Fruit fly (Drosophila melanogaster) whole organism, embryonic: ENCODE measurements around the gene Rpt5.

Experiments
- Abd-B ChIP-seq: fragments of 200-800 bp; sonication (Bioruptor generic); optimal IDR thresholded peaks from 2 replicates; lab custom pipeline; 2018; ENCODE audit warnings: missing biosample characterization, mild to moderate bottlenecking, missing genetic modification characterization, moderate library complexity
- CG10209 ChIP-seq: fragments of 200-800 bp; sonication (Bioruptor generic); optimal IDR thresholded peaks from 3 replicates; lab custom pipeline; 2017; ENCODE audit warnings: missing biosample characterization, mild to moderate bottlenecking, missing genetic modification characterization, missing genetic modification reagents
- CG10654 ChIP-seq: fragments of 200-800 bp; sonication (Bioruptor generic); optimal IDR thresholded peaks from 2 replicates; lab custom pipeline; 2016; ENCODE audit warnings: missing biosample characterization, missing genetic modification characterization
- CG11247 ChIP-seq: fragments of 200-800 bp; sonication (Bioruptor generic); IDR thresholded peaks from 2 replicates; pipeline ENCODE4 v1.3.6; 2022; ENCODE audit warnings: missing biosample characterization, missing genetic modification characterization
- CG12155 ChIP-seq: fragments of 200-800 bp; sonication (Bioruptor generic); optimal IDR thresholded peaks from 3 replicates; lab custom pipeline; 2016; ENCODE audit warnings: missing biosample characterization, missing genetic modification characterization
- CG13287 ChIP-seq: fragments of 200-800 bp; sonication (Bioruptor generic); IDR thresholded peaks from 2 replicates; pipeline ENCODE4 v1.3.6; 2022; ENCODE audit warnings: missing biosample characterization, missing genetic modification characterization; ENCODE audit not compliant: partially characterized antibody
- CG13624 ChIP-seq: fragments of 200-800 bp; sonication (Bioruptor generic); optimal IDR thresholded peaks from 2 replicates; lab custom pipeline; 2016; ENCODE audit warnings: missing biosample characterization, missing genetic modification characterization
- CG15479 ChIP-seq: fragments of 200-800 bp; sonication (Bioruptor generic); optimal IDR thresholded peaks from 3 replicates; lab custom pipeline; 2019; ENCODE audit warnings: missing biosample characterization, mild to moderate bottlenecking, missing genetic modification characterization, moderate library complexity
- CG1603 ChIP-seq: fragments of 200-800 bp; sonication (Bioruptor generic); optimal IDR thresholded peaks from 2 replicates; lab custom pipeline; 2019; ENCODE audit warnings: missing biosample characterization, mild to moderate bottlenecking, missing genetic modification characterization, moderate library complexity
- CG1647 ChIP-seq: fragments of 200-800 bp; sonication (Bioruptor generic); optimal IDR thresholded peaks from 3 replicates; lab custom pipeline; 2016; ENCODE audit warnings: missing biosample characterization, missing genetic modification characterization
- CG17829 ChIP-seq: fragments of 200-800 bp; optimal IDR thresholded peaks from 2 replicates; lab custom pipeline; 2019; ENCODE audit warnings: missing biosample characterization, mild to moderate bottlenecking, missing genetic modification characterization, moderate library complexity
- CG2712 ChIP-seq: fragments of 200-800 bp; optimal IDR thresholded peaks from 3 replicates; lab custom pipeline; 2019; ENCODE audit warnings: missing biosample characterization, mild to moderate bottlenecking, missing genetic modification characterization, moderate library complexity
- CG3163 ChIP-seq: fragments of 200-800 bp; sonication (Bioruptor generic); optimal IDR thresholded peaks from 3 replicates; lab custom pipeline; 2016; ENCODE audit warnings: missing biosample characterization, missing genetic modification characterization
- CG34422 ChIP-seq: fragments of 200-800 bp; sonication (Bioruptor generic); IDR thresholded peaks from 3 replicates; pipeline ENCODE4 v1.3.6; 2022; ENCODE audit warnings: missing biosample characterization, missing genetic modification characterization
- CG42726 ChIP-seq: fragments of 200-800 bp; sonication (Bioruptor generic); IDR thresholded peaks from 2 replicates; pipeline ENCODE4 v1.3.6; 2022; ENCODE audit warnings: missing biosample characterization, missing genetic modification characterization; ENCODE audit not compliant: partially characterized antibody
- CG4617 ChIP-seq: fragments of 200-800 bp; sonication (Bioruptor generic); optimal IDR thresholded peaks from 3 replicates; lab custom pipeline; 2016; ENCODE audit warnings: missing biosample characterization, missing genetic modification characterization, borderline replicate concordance
- CG4820 ChIP-seq: fragments of 200-800 bp; sonication (Bioruptor generic); optimal IDR thresholded peaks from 3 replicates; lab custom pipeline; 2016; ENCODE audit warnings: missing biosample characterization, missing genetic modification characterization
- CG7271 ChIP-seq: fragments of 200-800 bp; sonication (Bioruptor generic); optimal IDR thresholded peaks from 2 replicates; lab custom pipeline; 2018; ENCODE audit warnings: missing biosample characterization, mild to moderate bottlenecking, missing genetic modification characterization, moderate library complexity
- CG9932 ChIP-seq: fragments of 200-800 bp; sonication (Bioruptor generic); IDR thresholded peaks from 2 replicates; pipeline ENCODE4 v1.3.6; 2022; ENCODE audit warnings: missing biosample characterization, missing genetic modification characterization
- Camta ChIP-seq: fragments of 200-800 bp; sonication (Bioruptor generic); optimal IDR thresholded peaks from 2 replicates; lab custom pipeline; 2016; ENCODE audit warnings: missing biosample characterization, missing genetic modification characterization
- Dll ChIP-seq: fragments of 200-800 bp; sonication (Bioruptor generic); IDR thresholded peaks from 4 replicates; pipeline ENCODE4 v1.3.6; 2022; ENCODE audit warnings: missing biosample characterization, missing genetic modification characterization; ENCODE audit not compliant: partially characterized antibody
- Dref ChIP-seq: fragments of 200-800 bp; sonication (Bioruptor generic); IDR thresholded peaks from 2 replicates; pipeline ENCODE4 v1.3.6; 2022; ENCODE audit warnings: missing biosample characterization, missing genetic modification characterization
- Ets97D ChIP-seq: fragments of 200-800 bp; sonication (Bioruptor generic); optimal IDR thresholded peaks from 3 replicates; lab custom pipeline; 2016; ENCODE audit warnings: missing biosample characterization, missing genetic modification characterization
- HmgD ChIP-seq: fragments of 200-800 bp; sonication (Bioruptor generic); optimal IDR thresholded peaks from 3 replicates; lab custom pipeline; 2016; ENCODE audit warnings: missing biosample characterization, missing genetic modification characterization
- Hsf ChIP-seq: fragments of 200-800 bp; sonication (Bioruptor generic); optimal IDR thresholded peaks from 3 replicates; lab custom pipeline; 2016; ENCODE audit warnings: missing biosample characterization, missing genetic modification characterization
- MESR4 ChIP-seq: fragments of 200-800 bp; sonication (Bioruptor generic); optimal IDR thresholded peaks from 2 replicates; lab custom pipeline; 2018; ENCODE audit warnings: missing biosample characterization, mild to moderate bottlenecking, missing genetic modification characterization, moderate library complexity
- Mad ChIP-seq: fragments of 200-800 bp; sonication (Bioruptor generic); optimal IDR thresholded peaks from 2 replicates; lab custom pipeline; 2016; ENCODE audit warnings: missing biosample characterization, missing genetic modification characterization
- Max ChIP-seq: fragments of 200-800 bp; sonication (Bioruptor generic); optimal IDR thresholded peaks from 2 replicates; lab custom pipeline; 2016; ENCODE audit warnings: missing biosample characterization, mild to moderate bottlenecking, missing genetic modification characterization
- Mrtf ChIP-seq: fragments of 200-800 bp; sonication (Bioruptor generic); IDR thresholded peaks from 3 replicates; pipeline ENCODE4 v1.3.6; 2022; ENCODE audit warnings: missing biosample characterization, missing genetic modification characterization
- Sry-δ ChIP-seq: fragments of 200-800 bp; sonication (Bioruptor generic); optimal IDR thresholded peaks from 2 replicates; lab custom pipeline; 2016; ENCODE audit warnings: missing biosample characterization, missing genetic modification characterization
- Xrp1 ChIP-seq: fragments of 200-800 bp; sonication (Bioruptor generic); IDR thresholded peaks from 2 replicates; pipeline ENCODE4 v1.3.6; 2022; ENCODE audit warnings: missing biosample characterization, missing genetic modification characterization
- YL-1 ChIP-seq: fragments of 200-800 bp; sonication (Bioruptor generic); optimal IDR thresholded peaks from 3 replicates; lab custom pipeline; 2017; ENCODE audit warnings: missing biosample characterization, mild to moderate bottlenecking, missing genetic modification characterization
- ara ChIP-seq: fragments of 200-800 bp; sonication (Bioruptor generic); IDR thresholded peaks from 2 replicates; pipeline ENCODE4 v1.3.6; 2022; ENCODE audit warnings: missing biosample characterization, missing genetic modification characterization
- bbx ChIP-seq: fragments of 200-800 bp; sonication (Bioruptor generic); IDR thresholded peaks from 2 replicates; pipeline ENCODE4 v1.3.6; 2022; ENCODE audit warnings: missing biosample characterization, missing genetic modification characterization; ENCODE audit not compliant: partially characterized antibody
- caup ChIP-seq: fragments of 200-800 bp; sonication (Bioruptor generic); optimal IDR thresholded peaks from 3 replicates; lab custom pipeline; 2017; ENCODE audit warnings: missing biosample characterization, mild to moderate bottlenecking, missing genetic modification characterization, moderate library complexity; ENCODE audit not compliant: severe bottlenecking
- cg ChIP-seq: fragments of 200-800 bp; sonication (Bioruptor generic); optimal IDR thresholded peaks from 3 replicates; lab custom pipeline; 2019; ENCODE audit warnings: missing biosample characterization, mild to moderate bottlenecking, missing genetic modification characterization, moderate library complexity
- dpn ChIP-seq, 2 experiments: fragments of 200-800 bp; sonication (Bioruptor generic); optimal IDR thresholded peaks; 3 replicates each; lab custom pipeline; 2016; ENCODE audit warnings: missing biosample characterization in 2 of 2, missing genetic modification characterization in 2 of 2
- ftz-f1 ChIP-seq: fragments of 200-800 bp; sonication (Bioruptor generic); optimal IDR thresholded peaks from 2 replicates; lab custom pipeline; 2016; ENCODE audit warnings: missing biosample characterization, missing genetic modification characterization
- gem ChIP-seq: fragments of 200-800 bp; sonication (Bioruptor generic); optimal IDR thresholded peaks from 2 replicates; lab custom pipeline; 2019; ENCODE audit warnings: missing biosample characterization, mild to moderate bottlenecking, missing genetic modification characterization, moderate library complexity
- h ChIP-seq: fragments of >200 bp; optimal IDR thresholded peaks from 2 replicates; lab custom pipeline; 2017
- jigr1 ChIP-seq: fragments of 200-800 bp; sonication (Bioruptor generic); IDR thresholded peaks from 3 replicates; pipeline ENCODE4 v1.3.6; 2022; ENCODE audit warnings: missing biosample characterization, missing genetic modification characterization
- lilli ChIP-seq: fragments of 200-800 bp; sonication (Bioruptor generic); optimal IDR thresholded peaks from 3 replicates; lab custom pipeline; 2016; ENCODE audit warnings: missing biosample characterization, missing genetic modification characterization
- luna ChIP-seq: fragments of 200-800 bp; sonication (Bioruptor generic); optimal IDR thresholded peaks from 2 replicates; lab custom pipeline; 2016; ENCODE audit warnings: missing biosample characterization, missing genetic modification characterization
- onecut ChIP-seq: fragments of 200-800 bp; sonication (Bioruptor generic); IDR thresholded peaks from 2 replicates; pipeline ENCODE4 v1.3.6; 2022; ENCODE audit warnings: missing biosample characterization, missing genetic modification characterization
- pnt ChIP-seq: fragments of 200-800 bp; sonication (Bioruptor generic); optimal IDR thresholded peaks from 3 replicates; lab custom pipeline; 2016; ENCODE audit warnings: missing biosample characterization, missing genetic modification characterization
- rib ChIP-seq: fragments of 200-800 bp; sonication (Bioruptor generic); IDR thresholded peaks from 2 replicates; pipeline ENCODE4 v1.3.6; 2022; ENCODE audit warnings: missing biosample characterization, missing genetic modification characterization
- tna ChIP-seq: fragments of 200-800 bp; sonication (Bioruptor generic); IDR thresholded peaks from 2 replicates; pipeline ENCODE4 v1.3.6; 2022; ENCODE audit warnings: missing biosample characterization, missing genetic modification characterization; ENCODE audit not compliant: partially characterized antibody
- trem ChIP-seq: fragments of 200-800 bp; optimal IDR thresholded peaks from 3 replicates; lab custom pipeline; 2019; ENCODE audit warnings: missing biosample characterization, mild to moderate bottlenecking, missing genetic modification characterization, moderate library complexity
- vfl ChIP-seq: fragments of 200-800 bp; sonication (Bioruptor generic); optimal IDR thresholded peaks from 2 replicates; lab custom pipeline; 2016; ENCODE audit warnings: missing biosample characterization, missing genetic modification characterization
- vvl ChIP-seq: fragments of 200-800 bp; sonication (Bioruptor generic); IDR thresholded peaks from 2 replicates; pipeline ENCODE4 v1.3.6; 2022; ENCODE audit warnings: missing biosample characterization, missing genetic modification characterization
- yki ChIP-seq: fragments of >200 bp; optimal IDR thresholded peaks from 3 replicates; lab custom pipeline; 2018

The Rpt5 gene

DNA sequence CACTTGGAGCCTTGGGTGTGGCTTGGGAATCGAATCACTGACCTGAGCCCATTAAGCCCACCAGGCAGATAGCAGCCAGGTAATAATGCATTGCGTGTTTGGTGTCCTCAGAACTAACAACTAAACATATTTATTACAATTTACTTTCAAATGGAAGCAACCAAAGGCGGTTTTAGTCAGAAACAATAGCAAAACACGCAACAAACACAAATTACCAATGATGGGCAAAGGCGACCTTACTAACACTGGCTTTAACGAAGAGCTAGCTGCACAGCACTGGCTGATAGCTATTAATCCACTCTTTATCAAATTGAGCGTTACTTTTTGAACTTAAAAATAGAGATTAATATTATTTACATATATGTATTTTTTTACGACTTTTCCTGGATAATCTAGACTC, 10.3 kb downstream of the Rpt5 start, which contains the start of gene udt:
Gene udt, minus strand, starts transcription at position 249 of the 400 bp plus-strand sequence.
- TF ChIP-seq h (no peak), CG17829 (tag; lab: Kevin White, UChicago) (no peak), pnt (GFP tag; lab: Kevin White, UChicago) (no peak), CG13287 (GFP tag; lab: Robert Waterston, UW) (peak; percentile 33; the same call in 1 of the 2 replicates), CG12155 (peak; percentile 14), tna (GFP tag; lab: Robert Waterston, UW) (0 out of 2 replicates have a peak, but pooled peaks have one; percentile 10), Abd-B (peak; percentile 46), Mad (GFP tag; lab: Kevin White, UChicago) (peak; percentile 29), Hsf (peak; percentile 1), MESR4 (GFP tag; lab: Kevin White, UChicago) (peak; percentile 64), Sry-δ (GFP tag; lab: Kevin White, UChicago) (peak; percentile 10), CG15479 (GFP tag; lab: Kevin White, UChicago) (no peak), CG2712 (tag; lab: Kevin White, UChicago) (peak; percentile 13), YL-1 (GFP tag; lab: Kevin White, UChicago) (peak; percentile 12), CG1603 (peak; percentile 53), Xrp1 (GFP tag; lab: Robert Waterston, UW) (0 out of 2 replicates have a peak, but pooled peaks have one; percentile 14), CG7271 (tag; lab: Kevin White, UChicago) (no peak), trem (tag; lab: Kevin White, UChicago) (peak; percentile 35), Mrtf (GFP tag; lab: Robert Waterston, UW) (no peak), vvl (peak; percentile 27; the same call in 1 of the 2 replicates), CG13624 (GFP tag; lab: Kevin White, UChicago) (peak; percentile 4), rib (GFP tag; lab: Robert Waterston, UW) (peak; percentile 34; the same call in 1 of the 2 replicates), CG4820 (GFP tag; lab: Kevin White, UChicago) (peak; percentile 18), HmgD (GFP tag; lab: Kevin White, UChicago) (no peak), ftz-f1 (GFP tag; lab: Kevin White, UChicago) (no peak), Dll (GFP tag; lab: Robert Waterston, UW) (peak; percentile 44; the same call in 1 of the 4 replicates), vfl (GFP tag; lab: Kevin White, UChicago) (no peak), cg (GFP tag; lab: Kevin White, UChicago) (no peak), CG9932 (GFP tag; lab: Robert Waterston, UW) (peak; percentile 18; the same call in 1 of the 2 replicates), Dref (GFP tag; lab: Robert Waterston, UW) (0 out of 2 replicates have a peak, but pooled peaks have one; percentile 34), yki (no peak), CG10654 (peak; percentile 6), lilli (GFP tag; lab: Kevin White, UChicago) (peak; percentile 13), onecut (GFP tag; lab: Robert Waterston, UW) (peak; percentile 15; the same call in 1 of the 2 replicates), Camta (GFP tag; lab: Kevin White, UChicago) (peak; percentile 35), gem (tag; lab: Kevin White, UChicago) (no peak), dpn (GFP tag; optimal IDR thresholded peaks at IDR 0.05; lab: Kevin White, UChicago) (peak in 1 of 2 experiments; percentile 13), bbx (GFP tag; lab: Robert Waterston, UW) (peak; percentile 20; the same call in 1 of the 2 replicates), CG11247 (GFP tag; lab: Robert Waterston, UW) (0 out of 2 replicates have a peak, but pooled peaks have one; percentile 22), jigr1 (GFP tag; lab: Robert Waterston, UW) (no peak), CG34422 (GFP tag; lab: Robert Waterston, UW) (0 out of 3 replicates have a peak, but pooled peaks have one; percentile 15), ara (GFP tag; lab: Robert Waterston, UW) (peak; percentile 38; the same call in 1 of the 2 replicates), CG1647 (GFP tag; lab: Kevin White, UChicago) (peak; percentile 24), CG3163 (GFP tag; lab: Kevin White, UChicago) (no peak), Ets97D (peak; percentile 6), CG42726 (GFP tag; lab: Robert Waterston, UW) (no peak), luna (GFP tag; lab: Kevin White, UChicago) (peak; percentile 4), Max (GFP tag; lab: Kevin White, UChicago) (peak; percentile 4), CG4617 (GFP tag; lab: Kevin White, UChicago) (peak; percentile 58), caup (GFP tag; lab: Kevin White, UChicago) (no peak), CG10209 (GFP tag; lab: Kevin White, UChicago) (peak; percentile 11)
